Worm (Caenorhabditis elegans): Measurements from ENCODE around the gene flp-10.

The flp-10 gene

DNA sequence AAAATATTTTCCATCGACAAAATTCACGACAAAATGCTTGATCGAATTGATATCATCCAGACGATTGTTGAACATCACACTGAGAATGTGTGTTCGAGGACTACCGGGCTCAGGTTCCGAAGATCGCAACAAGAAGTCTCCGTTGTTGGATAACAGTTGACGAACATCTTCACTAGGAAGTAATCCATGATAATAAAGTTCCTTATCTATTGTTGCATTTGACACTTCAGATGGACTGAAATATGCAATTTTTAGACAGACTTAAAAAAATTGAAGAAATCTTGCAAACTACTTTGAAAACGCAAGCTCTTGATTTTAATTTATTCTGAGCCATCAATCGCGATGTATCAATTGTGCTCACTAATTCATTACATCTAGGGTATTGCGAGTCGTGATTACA is 8.5 kb downstream of the flp-10 start:
- TF ChIP-seq unc-62 (GFP tag; optimal IDR thresholded peaks at IDR 0.05 in 1 of 2) (peak in 1 of 2 experiments; percentile 52), unc-62 (tag; optimal IDR thresholded peaks at IDR 0.05) (no peak), ces-1 (GFP tag; optimal IDR thresholded peaks at IDR 0.05) (no peak), mxl-3 (GFP tag; optimal IDR thresholded peaks at IDR 0.05) (no peak), skn-1 (tag; optimal IDR thresholded peaks at IDR 0.05) (no peak), vab-7 (GFP tag; IDR thresholded peaks at IDR 0.05) (no peak), dmd-8 (GFP tag; IDR thresholded peaks at IDR 0.05) (no peak), pha-4 (GFP tag; IDR thresholded peaks at IDR 0.05) (no peak), pha-4 (tag; optimal IDR thresholded peaks at IDR 0.05) (no peak), lin-39 (tag; optimal IDR thresholded peaks at IDR 0.05) (no peak), spr-3 (GFP tag; optimal IDR thresholded peaks at IDR 0.05) (no peak), aha-1 (tag) (peak; percentile 96), T20F7.1 (GFP tag; optimal IDR thresholded peaks at IDR 0.05) (no peak), nhr-77 (tag; optimal IDR thresholded peaks at IDR 0.05) (no peak), zag-1 (tag; optimal IDR thresholded peaks at IDR 0.05) (no peak), aly-2 (tag; optimal IDR thresholded peaks at IDR 0.05) (no peak), zfp-3 (GFP tag; conservative IDR thresholded peaks at IDR 0.05) (no peak)

DNA sequence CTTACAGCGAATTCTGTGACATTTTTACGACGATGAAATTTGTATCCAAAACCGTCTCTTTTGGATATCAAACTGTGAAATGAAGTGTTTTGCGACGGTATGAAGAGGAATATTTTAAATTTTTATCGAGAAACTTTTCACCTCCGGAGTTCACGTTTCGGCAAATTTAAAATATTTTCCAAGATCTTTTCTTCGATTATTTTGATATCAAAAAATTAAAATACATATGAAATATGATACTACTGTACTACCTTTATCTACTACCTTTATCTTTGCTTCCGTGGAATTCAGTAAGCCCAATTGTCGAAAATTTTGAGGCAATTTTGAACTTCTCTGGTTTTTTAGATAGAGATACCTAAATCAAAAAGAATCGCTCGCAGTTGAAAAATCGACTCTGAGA is 9.1 kb downstream of the flp-10 start, which contains the start of gene kin-26:
kin-26 (minus strand) TSS at position 101 of the 400 bp plus-strand sequence.
- TF ChIP-seq spr-3 (GFP tag; optimal IDR thresholded peaks at IDR 0.05), result no peak

DNA sequence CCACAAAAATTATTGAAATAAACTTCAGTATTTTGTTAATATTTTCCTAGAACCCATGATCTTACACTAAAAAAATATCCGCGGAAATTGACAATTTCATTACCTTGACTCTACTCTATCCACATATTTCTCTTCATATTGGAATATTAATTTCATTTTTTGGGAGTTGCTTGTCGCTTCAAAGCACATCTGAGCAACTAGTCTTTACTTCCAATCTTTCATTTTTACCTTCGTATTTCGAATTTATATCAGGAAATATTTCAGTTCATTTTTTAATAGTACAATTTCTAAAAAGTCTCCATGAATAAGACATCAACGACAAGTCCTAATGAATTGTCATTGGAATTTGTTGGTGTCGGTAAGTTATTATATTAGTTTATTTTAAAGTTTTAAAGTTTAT is 10.3 kb downstream of the flp-10 start, which contains the start of gene srt-73:
srt-73 (plus strand) TSS at position 301 of the 400 bp plus-strand sequence.
- no peak for TF ChIP-seq rbr-2 (tag; optimal IDR thresholded peaks at IDR 0.05)
- TF ChIP-seq nhr-6 (tag; optimal IDR thresholded peaks at IDR 0.05), result no peak
- no peak for TF ChIP-seq F10B5.3 (tag; optimal IDR thresholded peaks at IDR 0.05)
- no peak for TF ChIP-seq Y5F2A.4 (GFP tag; optimal IDR thresholded peaks at IDR 0.05)
- no peak for TF ChIP-seq dpl-1 (GFP tag; optimal IDR thresholded peaks at IDR 0.05)
- TF ChIP-seq ztf-11 (tag; optimal IDR thresholded peaks at IDR 0.05), result no peak
- no peak for TF ChIP-seq sdz-12 (GFP tag; optimal IDR thresholded peaks at IDR 0.05)
- TF ChIP-seq dmd-9 (GFP tag; IDR thresholded peaks at IDR 0.05), result no peak
- no peak for TF ChIP-seq ceh-62 (tag; optimal IDR thresholded peaks at IDR 0.05)
- TF ChIP-seq zfp-3 (GFP tag; conservative IDR thresholded peaks at IDR 0.05), result no peak
- TF ChIP-seq ceh-44 (GFP tag; IDR thresholded peaks at IDR 0.05), result no peak
- TF ChIP-seq hif-1 (tag; optimal IDR thresholded peaks at IDR 0.05), result no peak

DNA sequence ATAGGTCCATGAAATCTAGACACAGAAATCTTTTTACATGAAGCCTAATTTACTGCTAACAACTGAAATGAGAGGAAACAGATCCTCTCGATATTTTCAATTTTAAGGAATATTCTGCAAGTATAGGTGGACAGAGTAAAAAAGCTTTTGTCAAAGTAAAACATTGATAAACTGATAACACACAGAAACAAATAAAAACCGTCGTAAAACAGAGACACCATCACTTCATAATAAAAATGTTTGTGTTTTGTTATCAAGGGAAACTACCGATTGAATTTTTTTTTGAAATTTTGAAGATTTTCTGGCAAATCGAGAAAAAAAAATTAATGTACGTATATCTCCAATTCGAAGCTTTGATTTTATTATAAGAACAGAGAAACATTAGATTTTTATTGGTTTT is 12.5 kb downstream of the flp-10 start:
- no peak for TF ChIP-seq aly-2 (tag; optimal IDR thresholded peaks at IDR 0.05)
- no peak for TF ChIP-seq T20F7.1 (GFP tag; optimal IDR thresholded peaks at IDR 0.05)
- TF ChIP-seq nhr-102 (tag; optimal IDR thresholded peaks at IDR 0.05), result no peak
- peak; percentile 18 for TF ChIP-seq aha-1 (tag)
- TF ChIP-seq F44E2.7 (GFP tag; IDR thresholded peaks at IDR 0.05), result no peak
- TF ChIP-seq ces-1 (GFP tag; optimal IDR thresholded peaks at IDR 0.05), result no peak
- TF ChIP-seq tag-97 (GFP tag; IDR thresholded peaks at IDR 0.05), result no peak
- TF ChIP-seq nhr-6 (tag; optimal IDR thresholded peaks at IDR 0.05), result no peak
- TF ChIP-seq nhr-28 (tag; optimal IDR thresholded peaks at IDR 0.05), result peak; percentile 14
- no peak for TF ChIP-seq set-16 (GFP tag; IDR thresholded peaks at IDR 0.05)
- TF ChIP-seq lin-39 (tag; optimal IDR thresholded peaks at IDR 0.05), result no peak
- no peak for TF ChIP-seq duxl-1 (tag; optimal IDR thresholded peaks at IDR 0.05; ENCODE audit: poor library complexity)
- TF ChIP-seq egl-43 (GFP tag; IDR thresholded peaks at IDR 0.05), result no peak
- peak; percentile 44 for TF ChIP-seq dve-1 (tag; optimal IDR thresholded peaks at IDR 0.05; ENCODE audit: insufficient read depth)
- no peak for TF ChIP-seq spr-3 (GFP tag; optimal IDR thresholded peaks at IDR 0.05)
- no peak for TF ChIP-seq lin-38 (GFP tag; IDR thresholded peaks at IDR 0.05)
- peak; percentile 67 for TF ChIP-seq php-3 (GFP tag; IDR thresholded peaks at IDR 0.05)
- no peak for TF ChIP-seq madf-5 (GFP tag; IDR thresholded peaks at IDR 0.05)
- no peak for TF ChIP-seq hmg-1.1 (GFP tag; IDR thresholded peaks at IDR 0.05)
- no peak for TF ChIP-seq mes-2 (tag; optimal IDR thresholded peaks at IDR 0.05; ENCODE audit: poor library complexity, severe bottlenecking)
- TF ChIP-seq pqm-1 (tag; optimal IDR thresholded peaks at IDR 0.05), result peak; percentile 49
- no peak for TF ChIP-seq daf-16 (GFP tag; optimal IDR thresholded peaks at IDR 0.05)
- peak; percentile 44 for TF ChIP-seq daf-16 (tag; optimal IDR thresholded peaks at IDR 0.05)
- no peak for TF ChIP-seq attf-4 (tag; optimal IDR thresholded peaks at IDR 0.05)
- TF ChIP-seq arid-1 (GFP tag; conservative IDR thresholded peaks at IDR 0.05), result no peak
- no peak for TF ChIP-seq lin-15B (tag; optimal IDR thresholded peaks at IDR 0.05)
- TF ChIP-seq madf-9 (GFP tag; conservative IDR thresholded peaks at IDR 0.05), result no peak
